Worm (Caenorhabditis elegans) whole organism, L1 larva: ENCODE measurements around the gene flp-9.

Source experiments
- F16B12.6 ChIP-seq: fragments of 150-350 bp; optimal IDR thresholded peaks from 2 replicates; lab custom pipeline; 2014; ENCODE audit warnings: missing biosample characterization, missing genetic modification characterization
- Y116A8C.19 ChIP-seq: sonication (generic microtip); optimal IDR thresholded peaks from 2 replicates; lab custom pipeline; 2016; ENCODE audit warnings: missing compliant biosample characterization, missing genetic modification characterization, borderline replicate concordance
- aly-2 ChIP-seq: fragments of 150-350 bp; optimal IDR thresholded peaks from 2 replicates; lab custom pipeline; 2014; ENCODE audit warnings: missing biosample characterization, missing genetic modification characterization
- ama-1 ChIP-seq: fragments of 150-350 bp; optimal IDR thresholded peaks from 2 replicates; lab custom pipeline; 2014
- ceh-63 ChIP-seq: fragments of 200-800 bp; sonication (Bioruptor generic); optimal IDR thresholded peaks from 2 replicates; lab custom pipeline; 2018; ENCODE audit warnings: mild to moderate bottlenecking, missing genetic modification characterization, missing compliant biosample characterization
- ceh-82 ChIP-seq, 3 experiments: fragments of 150-350 bp in 1 of 3; sonication (generic microtip) in 2 of 3; optimal IDR thresholded peaks; 2 replicates each; lab custom pipeline; 2014 to 2017; ENCODE audit warnings: missing biosample characterization in 3 of 3, missing genetic modification characterization in 3 of 3
- ceh-88 ChIP-seq: fragments of 200-800 bp; sonication (Bioruptor generic); IDR thresholded peaks from 2 replicates; pipeline ENCODE4 v1.3.6; 2022; ENCODE audit warnings: missing genetic modification characterization, missing compliant biosample characterization
- ces-1 ChIP-seq: fragments of 150-350 bp; optimal IDR thresholded peaks from 2 replicates; lab custom pipeline; 2014; ENCODE audit warnings: missing biosample characterization, missing genetic modification reagents, missing genetic modification characterization
- dpl-1 ChIP-seq, 3 experiments: fragments of 150-350 bp in 2 of 3; sonication (generic microtip) in 1 of 3; optimal IDR thresholded peaks; 2 replicates each; lab custom pipeline; 2014 to 2017; ENCODE audit warnings: missing biosample characterization in 3 of 3, missing genetic modification characterization in 3 of 3, missing genetic modification reagents in 3 of 3
- dsc-1 ChIP-seq: sonication (generic microtip); optimal IDR thresholded peaks from 2 replicates; lab custom pipeline; 2016; ENCODE audit warnings: mild to moderate bottlenecking, missing genetic modification characterization, missing compliant biosample characterization
- efl-1 ChIP-seq, 4 experiments: fragments of 150-350 bp; optimal IDR thresholded peaks in 3 of 4; peaks in 1 of 4; 1 replicate in 1 of 4; 2 replicates in 3 of 4; lab custom pipeline; 2014; ENCODE audit warnings: missing biosample characterization in 2 of 4, missing genetic modification characterization in 2 of 4, missing genetic modification reagents in 2 of 4
- egl-13 ChIP-seq: sonication (generic microtip); optimal IDR thresholded peaks from 2 replicates; lab custom pipeline; 2016; ENCODE audit warnings: missing genotype, missing genetic modification reagents, missing genetic modification characterization, missing compliant biosample characterization
- egl-27 ChIP-seq, 2 experiments: fragments of 150-350 bp in 1 of 2; sonication (generic microtip); optimal IDR thresholded peaks; 3 replicates each; lab custom pipeline; 2017 to 2018; ENCODE audit warnings: missing biosample characterization in 2 of 2, missing genetic modification characterization in 2 of 2, missing genetic modification reagents in 2 of 2
- elt-2 ChIP-seq: sonication (generic microtip); optimal IDR thresholded peaks from 2 replicates; lab custom pipeline; 2016; ENCODE audit warnings: missing genetic modification characterization, mild to moderate bottlenecking, inconsistent platforms, missing compliant biosample characterization, missing genetic modification reagents
- elt-3 ChIP-seq, 6 experiments: fragments of 150-350 bp in 1 of 6; sonication (generic microtip); optimal IDR thresholded peaks; 2 replicates each; lab custom pipeline; 2017 to 2018; ENCODE audit warnings: missing biosample characterization in 6 of 6, missing genetic modification characterization in 6 of 6, inconsistent platforms in 1 of 6
- fkh-4 ChIP-seq: sonication (generic microtip); optimal IDR thresholded peaks from 2 replicates; lab custom pipeline; 2016; ENCODE audit warnings: missing compliant biosample characterization, missing genetic modification characterization, borderline replicate concordance
- grh-1 ChIP-seq: fragments of 200-800 bp; sonication (Bioruptor generic); IDR thresholded peaks from 2 replicates; pipeline ENCODE4 v1.3.6; 2022; ENCODE audit warnings: missing genetic modification reagents, missing genetic modification characterization, missing compliant biosample characterization
- irx-1 ChIP-seq: sonication (generic microtip); optimal IDR thresholded peaks from 2 replicates; lab custom pipeline; 2016; ENCODE audit warnings: missing genetic modification characterization, missing compliant biosample characterization
- isw-1 ChIP-seq: fragments of 200-800 bp; sonication (Bioruptor generic); IDR thresholded peaks from 2 replicates; pipeline ENCODE4 v1.3.6; 2022; ENCODE audit warnings: missing genetic modification characterization, missing compliant biosample characterization
- lin-14 ChIP-seq: fragments of 200-800 bp; sonication (Bioruptor generic); optimal IDR thresholded peaks from 2 replicates; lab custom pipeline; 2018; ENCODE audit warnings: mild to moderate bottlenecking, missing genetic modification characterization, moderate library complexity, missing compliant biosample characterization
- lin-15B ChIP-seq: fragments of 150-350 bp; sonication (generic microtip); optimal IDR thresholded peaks from 3 replicates; lab custom pipeline; 2014; ENCODE audit warnings: missing biosample characterization, missing genetic modification characterization
- lin-39 ChIP-seq: fragments of 150-350 bp; optimal IDR thresholded peaks from 2 replicates; lab custom pipeline; 2014; ENCODE audit warnings: missing biosample characterization, missing genetic modification reagents, missing genetic modification characterization
- lir-3 ChIP-seq: sonication (generic microtip); optimal IDR thresholded peaks from 2 replicates; lab custom pipeline; 2016; ENCODE audit warnings: mild to moderate bottlenecking, missing genetic modification characterization, moderate library complexity, missing compliant biosample characterization; ENCODE audit not compliant: poor library complexity
- lsy-2 ChIP-seq, 2 experiments: fragments of 150-350 bp; optimal IDR thresholded peaks; 2 replicates each; lab custom pipeline; 2014; ENCODE audit warnings: missing biosample characterization in 2 of 2, missing genetic modification characterization in 2 of 2
- mab-9 ChIP-seq: fragments of 200-800 bp; sonication (Bioruptor generic); IDR thresholded peaks from 2 replicates; pipeline ENCODE4 v1.3.6; 2022; ENCODE audit warnings: missing genetic modification reagents, missing genetic modification characterization, missing compliant biosample characterization
- mep-1 ChIP-seq: fragments of 150-350 bp; optimal IDR thresholded peaks from 2 replicates; lab custom pipeline; 2014; ENCODE audit warnings: missing biosample characterization, missing genetic modification characterization
- nhr-19 ChIP-seq: fragments of 200-800 bp; sonication (Bioruptor generic); conservative IDR thresholded peaks from 2 replicates; pipeline ENCODE4 v1.3.6; 2022; ENCODE audit warnings: missing genetic modification characterization, missing compliant biosample characterization
- nhr-20 ChIP-seq: sonication (generic microtip); optimal IDR thresholded peaks from 2 replicates; lab custom pipeline; 2016; ENCODE audit warnings: mild to moderate bottlenecking, missing genetic modification characterization, missing compliant biosample characterization
- nhr-47 ChIP-seq: sonication (generic microtip); optimal IDR thresholded peaks from 2 replicates; lab custom pipeline; 2016; ENCODE audit warnings: mild to moderate bottlenecking, missing genetic modification characterization, moderate library complexity, missing compliant biosample characterization
- nhr-71 ChIP-seq: sonication (generic microtip); optimal IDR thresholded peaks from 2 replicates; lab custom pipeline; 2016; ENCODE audit warnings: mild to moderate bottlenecking, missing genetic modification characterization, moderate library complexity, missing compliant biosample characterization
- nhr-76 ChIP-seq: sonication (generic microtip); optimal IDR thresholded peaks from 2 replicates; lab custom pipeline; 2017; ENCODE audit warnings: missing biosample characterization, missing genetic modification characterization
- nhr-84 ChIP-seq: sonication (generic microtip); optimal IDR thresholded peaks from 2 replicates; lab custom pipeline; 2017; ENCODE audit warnings: missing biosample characterization, missing genetic modification characterization
- pag-3 ChIP-seq: sonication (generic microtip); optimal IDR thresholded peaks from 2 replicates; lab custom pipeline; 2017; ENCODE audit warnings: missing genetic modification characterization, mild to moderate bottlenecking, missing compliant biosample characterization, antibody characterized with exemption, borderline replicate concordance; ENCODE audit not compliant: insufficient read depth
- pqm-1 ChIP-seq: sonication (generic microtip); optimal IDR thresholded peaks from 3 replicates; lab custom pipeline; 2017; ENCODE audit warnings: missing biosample characterization, missing genetic modification characterization
- rnt-1 ChIP-seq: sonication (generic microtip); optimal IDR thresholded peaks from 2 replicates; lab custom pipeline; 2016; ENCODE audit warnings: mild to moderate bottlenecking, missing genetic modification characterization, moderate library complexity, missing compliant biosample characterization
- skn-1 ChIP-seq: fragments of 150-350 bp; optimal IDR thresholded peaks from 2 replicates; lab custom pipeline; 2014; ENCODE audit warnings: missing biosample characterization, missing genetic modification characterization
- snpc-4 ChIP-seq: fragments of 150-350 bp; optimal IDR thresholded peaks from 2 replicates; lab custom pipeline; 2014; ENCODE audit warnings: missing biosample characterization, missing genetic modification characterization
- snu-23 ChIP-seq: sonication (generic microtip); optimal IDR thresholded peaks from 2 replicates; lab custom pipeline; 2016; ENCODE audit warnings: missing genetic modification characterization, missing compliant biosample characterization
- sox-4 ChIP-seq: sonication (generic microtip); optimal IDR thresholded peaks from 2 replicates; lab custom pipeline; 2016; ENCODE audit warnings: missing genetic modification characterization, missing compliant biosample characterization
- sptf-1 ChIP-seq: fragments of 150-350 bp; optimal IDR thresholded peaks from 2 replicates; lab custom pipeline; 2014; ENCODE audit warnings: missing biosample characterization, missing genetic modification characterization
- swsn-7 ChIP-seq: sonication (generic microtip); optimal IDR thresholded peaks from 2 replicates; lab custom pipeline; 2016; ENCODE audit warnings: missing genetic modification characterization, missing compliant biosample characterization
- unc-130 ChIP-seq: fragments of 150-350 bp; optimal IDR thresholded peaks from 2 replicates; lab custom pipeline; 2017; ENCODE audit warnings: missing biosample characterization, missing genetic modification characterization, inconsistent platforms
- unc-30 ChIP-seq: sonication (generic microtip); optimal IDR thresholded peaks from 2 replicates; lab custom pipeline; 2017; ENCODE audit warnings: missing biosample characterization, missing genetic modification characterization
- xbp-1 ChIP-seq: sonication (generic microtip); optimal IDR thresholded peaks from 2 replicates; lab custom pipeline; 2016; ENCODE audit warnings: missing genetic modification characterization, missing compliant biosample characterization
- zag-1 ChIP-seq: fragments of 150-350 bp; optimal IDR thresholded peaks from 2 replicates; lab custom pipeline; 2014; ENCODE audit warnings: missing biosample characterization, missing genetic modification characterization
- ztf-11 ChIP-seq, 2 experiments: sonication (generic microtip); optimal IDR thresholded peaks; 2 replicates each; lab custom pipeline; 2016 to 2017; ENCODE audit warnings: missing genetic modification characterization in 2 of 2, missing biosample characterization in 1 of 2, missing compliant biosample characterization in 1 of 2
- ztf-4 ChIP-seq: fragments of 150-350 bp; optimal IDR thresholded peaks from 2 replicates; lab custom pipeline; 2014; ENCODE audit warnings: missing biosample characterization, missing genetic modification characterization

flp-9 gene

DNA sequence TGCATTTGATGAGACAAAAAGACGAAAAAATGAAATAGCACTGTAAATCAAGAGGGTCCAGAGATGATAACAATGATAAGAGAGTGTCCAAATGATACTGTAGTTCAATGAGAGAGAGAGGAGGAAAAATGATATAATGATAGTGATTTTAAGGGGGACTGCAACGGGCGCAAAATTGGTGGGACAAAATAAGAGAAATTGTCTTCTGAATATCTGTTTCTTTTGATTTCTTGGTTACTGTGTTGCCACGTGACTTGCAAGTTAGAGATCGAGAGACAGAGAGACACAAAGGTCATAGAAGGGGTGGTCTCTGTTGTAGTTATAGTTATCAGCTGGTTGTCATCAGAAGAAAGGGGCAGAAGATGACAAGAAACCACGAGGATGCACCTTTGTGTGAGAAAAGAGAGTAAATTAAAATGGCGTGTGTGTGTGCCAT is 41.4 kb downstream of the flp-9 start (continued):
- TF ChIP-seq F16B12.6 (tag; lab: Kevin White, UChicago) = no peak
- TF ChIP-seq nhr-84 (tag; lab: Kevin White, UChicago) = no peak
- TF ChIP-seq unc-130 (tag; lab: Kevin White, UChicago) = peak; percentile 47
- no peak for TF ChIP-seq lin-39 (tag; lab: Kevin White, UChicago)
- no peak for TF ChIP-seq ces-1
- no peak for TF ChIP-seq nhr-76 (tag; lab: Kevin White, UChicago)

DNA sequence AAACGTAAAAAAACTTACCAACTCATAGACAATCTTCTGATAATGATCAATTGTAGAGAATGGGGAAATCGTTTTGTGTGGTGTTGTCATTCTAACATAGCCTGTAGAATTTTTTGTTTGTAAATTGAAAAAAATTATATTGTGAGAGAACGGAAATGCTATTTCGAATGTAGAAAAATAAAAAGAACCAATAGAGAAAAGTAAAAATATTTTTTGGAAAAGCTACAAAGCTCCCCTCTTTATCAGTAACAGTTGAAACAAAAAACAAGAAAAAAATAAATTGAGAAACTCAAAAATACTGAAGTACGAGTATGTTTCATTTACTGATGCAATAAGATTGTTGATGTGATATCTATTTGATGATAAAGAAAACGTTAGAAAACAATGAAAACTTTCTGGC is 45.7 kb downstream of the flp-9 start, which contains the start of gene C27D8.3:
TSS of gene C27D8.3 (minus strand) at position 101 of the 400 bp plus-strand sequence.
- TF ChIP-seq sptf-1 (tag; lab: Kevin White, UChicago) (no peak), isw-1 (GFP tag; lab: Robert Waterston, UW) (no peak), ztf-4 (tag; lab: Kevin White, UChicago) (no peak), snu-23 (GFP tag; lab: Kevin White, UChicago) (no peak), efl-1 (optimal IDR thresholded peaks at IDR 0.05; lab: Kevin White, UChicago) (no peak), efl-1 (GFP tag; optimal IDR thresholded peaks at IDR 0.05 in 1 of 2; lab: Kevin White, UChicago) (no peak), ztf-11 (tag; optimal IDR thresholded peaks at IDR 0.05; lab: Kevin White, UChicago) (no peak), xbp-1 (tag; lab: Kevin White, UChicago) (no peak), ceh-82 (tag; optimal IDR thresholded peaks at IDR 0.05; lab: Kevin White, UChicago) (no peak), dsc-1 (tag; lab: Kevin White, UChicago) (no peak), aly-2 (tag; lab: Kevin White, UChicago) (no peak), swsn-7 (tag; lab: Kevin White, UChicago) (no peak), egl-13 (tag; lab: Kevin White, UChicago) (no peak), pag-3 (no peak), ceh-88 (GFP tag; lab: Robert Waterston, UW) (no peak), unc-130 (tag; lab: Kevin White, UChicago) (no peak), ces-1 (no peak)

DNA sequence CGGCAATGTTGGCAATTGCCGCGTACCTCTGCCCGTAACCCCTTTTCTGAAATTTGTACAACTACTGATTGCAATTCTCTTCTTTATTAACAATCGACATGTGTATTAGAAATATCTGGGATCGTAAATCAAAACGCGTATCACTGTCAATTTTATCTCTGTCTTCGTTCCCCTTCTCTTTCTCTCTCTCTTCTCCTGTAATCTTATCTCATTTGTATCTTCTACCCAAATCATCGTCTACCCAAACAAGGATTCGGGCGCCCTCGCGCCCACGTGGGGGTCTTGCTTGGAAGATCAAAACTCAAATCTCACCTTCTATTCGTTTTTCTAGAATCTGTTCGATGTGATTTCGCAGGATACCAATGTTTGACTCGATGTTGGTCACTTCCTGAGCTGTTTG is 46.4 kb downstream of the flp-9 start, which contains the start of gene C27D8.2:
TSS of gene C27D8.2 (plus strand) at position 222 of the 400 bp plus-strand sequence.
- TF ChIP-seq nhr-19 (GFP tag; lab: Robert Waterston, UW) (peak; percentile 20; the same call in 1 of the 2 replicates), sptf-1 (tag; lab: Kevin White, UChicago) (no peak), irx-1 (tag; lab: Kevin White, UChicago) (no peak), nhr-76 (tag; lab: Kevin White, UChicago) (no peak), snpc-4 (tag; lab: Kevin White, UChicago) (no peak), elt-2 (tag; lab: Kevin White, UChicago) (no peak), nhr-20 (tag; lab: Kevin White, UChicago) (peak; percentile 9), ztf-11 (tag; optimal IDR thresholded peaks at IDR 0.05; lab: Kevin White, UChicago) (no peak), xbp-1 (tag; lab: Kevin White, UChicago) (no peak), mab-9 (no peak), grh-1 (GFP tag; lab: Robert Waterston, UW) (no peak), ceh-82 (tag; optimal IDR thresholded peaks at IDR 0.05; lab: Kevin White, UChicago) (no peak), rnt-1 (no peak), lin-15B (tag; lab: Kevin White, UChicago) (no peak), nhr-47 (tag; lab: Kevin White, UChicago) (no peak), sox-4 (tag; lab: Kevin White, UChicago) (no peak), lin-14 (peak; percentile 21), unc-30 (tag; lab: Kevin White, UChicago) (no peak), ceh-63 (no peak), skn-1 (tag; lab: Kevin White, UChicago) (no peak), fkh-4 (tag; lab: Kevin White, UChicago) (no peak), nhr-71 (peak; percentile 27), efl-1 (optimal IDR thresholded peaks at IDR 0.05; lab: Kevin White, UChicago) (no peak), efl-1 (GFP tag; optimal IDR thresholded peaks at IDR 0.05 in 1 of 2; lab: Kevin White, UChicago) (peak in 1 of 2 experiments; percentile 41), egl-27 (tag; optimal IDR thresholded peaks at IDR 0.05; lab: Kevin White, UChicago) (no peak), egl-13 (tag; lab: Kevin White, UChicago) (no peak), dpl-1 (GFP tag; optimal IDR thresholded peaks at IDR 0.05; lab: Kevin White, UChicago) (no peak), Y116A8C.19 (tag; lab: Kevin White, UChicago) (no peak), F16B12.6 (tag; lab: Kevin White, UChicago) (no peak), zag-1 (tag; lab: Kevin White, UChicago) (no peak), ama-1 (lab: Kevin White, UChicago) (no peak), lsy-2 (tag; optimal IDR thresholded peaks at IDR 0.05; lab: Kevin White, UChicago) (no peak), lir-3 (tag; lab: Kevin White, UChicago) (no peak), mep-1 (tag; lab: Kevin White, UChicago) (no peak), elt-3 (tag; optimal IDR thresholded peaks at IDR 0.05; lab: Kevin White, UChicago) (peak in 5 of 6 experiments; percentile 20 to 92 (median 74)), pqm-1 (tag; lab: Kevin White, UChicago) (no peak)
